Worm (Caenorhabditis elegans): ENCODE data around the gene F11G11.5.
A peak's percentile ranks its signal among the peaks of the same experiment; 100 is the strongest.
"Not testable (repeated sequence)": the region's sequence is repeated elsewhere in the genome, so short reads cannot be mapped to it uniquely, and the experiment has no call there.

The F11G11.5 gene

ce11 chrII:4891012-4891775, 33.5 kb downstream of the F11G11.5 start, which contains the start of gene gst-9 (continued):
- TF ChIP-seq snu-23 (GFP tag; optimal IDR thresholded peaks at IDR 0.05) (peak; percentile 38), egl-27 (tag; optimal IDR thresholded peaks at IDR 0.05) (no peak), nhr-20 (tag; optimal IDR thresholded peaks at IDR 0.05) (peak; percentile 47), nhr-85 (tag) (peak; percentile 60), grh-1 (GFP tag; IDR thresholded peaks at IDR 0.05) (no peak), aly-2 (tag; optimal IDR thresholded peaks at IDR 0.05) (peak; percentile 80)

DNA sequence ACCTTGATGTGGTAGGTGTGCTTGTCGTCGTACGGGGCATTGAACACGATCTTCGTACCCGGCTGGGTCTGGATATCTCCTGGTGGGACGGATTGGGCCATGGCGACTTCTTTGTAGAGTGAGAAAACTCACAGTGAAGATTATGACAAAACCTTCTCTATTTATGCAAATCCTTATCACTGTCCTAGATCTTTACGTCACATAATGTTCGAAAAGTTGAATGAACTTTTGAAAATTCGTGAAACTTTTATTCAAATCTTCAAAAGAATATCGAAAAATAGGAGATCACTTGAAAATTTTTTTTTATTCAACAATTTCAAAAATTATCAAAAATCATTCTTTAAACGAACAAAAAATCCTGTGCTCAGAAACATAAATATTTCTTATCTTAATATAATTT, 34.9 kb downstream of the F11G11.5 start, which contains the start of gene msp-33:
TSS of gene msp-33 (minus strand) at position 101 of the 400 bp plus-strand sequence.
- no peak for TF ChIP-seq hlh-17 (GFP tag; optimal IDR thresholded peaks at IDR 0.05; ENCODE audit: borderline replicate concordance)

- TF ChIP-seq ceh-88 (GFP tag; IDR thresholded peaks at IDR 0.05); grh-1 (GFP tag; IDR thresholded peaks at IDR 0.05); egl-13 (tag; optimal IDR thresholded peaks at IDR 0.05): not testable (repeated sequence)
Observed at ce11 chrII:4898529-4898928, 40.8 kb downstream of the F11G11.5 start, which contains the start of gene msp-32. msp-32 (plus strand) TSS chrII:4898829.

- TF ChIP-seq C16A3.4 (tag; optimal IDR thresholded peaks at IDR 0.05) (no peak), fkh-8 (tag; optimal IDR thresholded peaks at IDR 0.05) (no peak), nhr-90 (tag; optimal IDR thresholded peaks at IDR 0.05; ENCODE audit: poor library complexity) (peak; percentile 4), fkh-4 (tag; optimal IDR thresholded peaks at IDR 0.05; ENCODE audit: borderline replicate concordance) (no peak), lin-14 (GFP tag; optimal IDR thresholded peaks at IDR 0.05) (peak; percentile 25), nhr-237 (tag; optimal IDR thresholded peaks at IDR 0.05) (no peak), ces-1 (GFP tag; optimal IDR thresholded peaks at IDR 0.05) (no peak), vab-15 (tag; optimal IDR thresholded peaks at IDR 0.05) (no peak), efl-3 (GFP tag; optimal IDR thresholded peaks at IDR 0.05) (no peak), hlh-17 (GFP tag; optimal IDR thresholded peaks at IDR 0.05; ENCODE audit: borderline replicate concordance) (no peak), sup-37 (GFP tag; optimal IDR thresholded peaks at IDR 0.05) (no peak), lin-35 (GFP tag; optimal IDR thresholded peaks at IDR 0.05) (peak; percentile 33 to 67), pag-3 (tag; optimal IDR thresholded peaks at IDR 0.05; ENCODE audit: borderline replicate concordance, insufficient read depth) (no peak), xbp-1 (tag; optimal IDR thresholded peaks at IDR 0.05) (peak; percentile 7), egl-13 (tag; optimal IDR thresholded peaks at IDR 0.05) (no peak), mdl-1 (tag; optimal IDR thresholded peaks at IDR 0.05) (no peak), lin-15B (tag; optimal IDR thresholded peaks at IDR 0.05) (no peak), zip-4 (GFP tag; optimal IDR thresholded peaks at IDR 0.05) (no peak), elt-3 (tag; optimal IDR thresholded peaks at IDR 0.05) (no peak), nhr-11 (tag; optimal IDR thresholded peaks at IDR 0.05) (no peak), hlh-4 (tag; optimal IDR thresholded peaks at IDR 0.05) (no peak), ceh-82 (tag; optimal IDR thresholded peaks at IDR 0.05) (peak in 1 of 3 experiments; percentile 40), unc-98 (GFP tag; IDR thresholded peaks at IDR 0.05) (no peak), snu-23 (GFP tag; optimal IDR thresholded peaks at IDR 0.05) (peak; percentile 48), irx-1 (tag; optimal IDR thresholded peaks at IDR 0.05) (no peak), ceh-90 (tag; optimal IDR thresholded peaks at IDR 0.05) (no peak), aly-2 (tag; optimal IDR thresholded peaks at IDR 0.05) (peak; percentile 24), sox-4 (tag; optimal IDR thresholded peaks at IDR 0.05) (no peak), egl-27 (tag; optimal IDR thresholded peaks at IDR 0.05) (no peak), ceh-8 (GFP tag; optimal IDR thresholded peaks at IDR 0.05) (no peak), lin-39 (tag; optimal IDR thresholded peaks at IDR 0.05) (no peak), nhr-76 (tag; optimal IDR thresholded peaks at IDR 0.05) (no peak), nhr-12 (tag; optimal IDR thresholded peaks at IDR 0.05) (no peak), Y116A8C.19 (tag; optimal IDR thresholded peaks at IDR 0.05; ENCODE audit: borderline replicate concordance) (no peak), dsc-1 (tag; optimal IDR thresholded peaks at IDR 0.05) (no peak), isw-1 (GFP tag; IDR thresholded peaks at IDR 0.05) (no peak), jun-1 (tag; optimal IDR thresholded peaks at IDR 0.05) (no peak), skn-1 (tag; optimal IDR thresholded peaks at IDR 0.05) (peak; percentile 35), C04F5.9 (tag; optimal IDR thresholded peaks at IDR 0.05) (no peak)
Observed at ce11 chrII:4902035-4902434, 44.3 kb downstream of the F11G11.5 start, which contains the start of gene R05F9.9. R05F9.9 (minus strand) TSS chrII:4902100.
